Fruit fly (Drosophila melanogaster) Kc167 (cell line): Measurements from ENCODE around the gene Cp15.

ENCODE experiments used
- Myc ChIP-seq: fragments of >200 bp; optimal IDR thresholded peaks from 2 replicates; lab custom pipeline; 2017; ENCODE audit warnings: missing external identifiers
- Sin3A ChIP-seq: fragments of >200 bp; optimal IDR thresholded peaks from 2 replicates; lab custom pipeline; 2018; ENCODE audit warnings: missing external identifiers
- h ChIP-seq: fragments of >200 bp; optimal IDR thresholded peaks from 3 replicates; lab custom pipeline; 2018; ENCODE audit warnings: missing external identifiers
- insv ChIP-seq: fragments of >200 bp; optimal IDR thresholded peaks from 3 replicates; lab custom pipeline; 2018; ENCODE audit warnings: missing external identifiers
- psq ChIP-seq: fragments of >200 bp; optimal IDR thresholded peaks from 2 replicates; lab custom pipeline; 2017; ENCODE audit warnings: missing external identifiers
- ttk ChIP-seq: sonication (Bioruptor generic); optimal IDR thresholded peaks from 2 replicates; lab custom pipeline; 2017; ENCODE audit warnings: missing external identifiers

Gene Cp15

dm6 chr3L:8726317-8726841 is 1.9 kb upstream of the Cp15 start, which contains the start of gene Cp18:
Gene Cp18 (plus strand): TSS chr3L:8726791.
- TF ChIP-seq ttk (lab: Kevin White, UChicago) (no peak), Myc (lab: Kevin White, UChicago) (no peak), insv (lab: Kevin White, UChicago) (no peak), h (lab: Kevin White, UChicago) (no peak), Sin3A (no peak), psq (lab: Kevin White, UChicago) (no peak)

DNA sequence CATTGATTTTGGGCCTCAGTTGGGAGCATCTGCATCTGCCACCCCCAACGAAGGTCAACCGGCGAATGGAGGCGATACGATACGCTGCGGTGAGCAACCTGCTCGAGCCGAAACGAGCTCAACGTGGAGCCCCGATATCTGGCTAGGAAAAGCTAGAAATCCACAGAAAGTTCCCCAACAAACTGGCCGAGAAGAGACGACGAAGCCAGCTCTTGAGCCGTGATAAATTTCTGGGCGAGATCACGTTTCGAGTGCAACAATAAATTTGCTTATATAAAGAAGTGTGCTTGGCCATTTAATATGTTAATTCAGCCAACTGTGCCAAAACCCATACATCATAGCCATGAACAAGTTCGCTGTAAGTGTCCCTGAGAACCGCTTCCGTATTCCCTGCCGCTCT is 1.3 kb downstream of the Cp15 start, which contains the start of gene Cp19:
TSS of gene Cp19 (plus strand) at position 301 of the 400 bp plus-strand sequence.
- TF ChIP-seq h (lab: Kevin White, UChicago) (no peak), psq (lab: Kevin White, UChicago) (no peak), insv (lab: Kevin White, UChicago) (no peak), ttk (lab: Kevin White, UChicago) (no peak), Myc (lab: Kevin White, UChicago) (no peak), Sin3A (no peak)

- no peak for TF ChIP-seq Myc (lab: Kevin White, UChicago)
- no peak for TF ChIP-seq insv (lab: Kevin White, UChicago)
- no peak for TF ChIP-seq h (lab: Kevin White, UChicago)
- TF ChIP-seq Sin3A = no peak
- no peak for TF ChIP-seq psq (lab: Kevin White, UChicago)
- no peak for TF ChIP-seq ttk (lab: Kevin White, UChicago)
These were observed 3.3 kb downstream of the Cp15 start, which contains the start of gene Cp16 for dm6 chr3L:8731494-8731994. Gene Cp16 (plus strand): TSS chr3L:8731944.

DNA sequence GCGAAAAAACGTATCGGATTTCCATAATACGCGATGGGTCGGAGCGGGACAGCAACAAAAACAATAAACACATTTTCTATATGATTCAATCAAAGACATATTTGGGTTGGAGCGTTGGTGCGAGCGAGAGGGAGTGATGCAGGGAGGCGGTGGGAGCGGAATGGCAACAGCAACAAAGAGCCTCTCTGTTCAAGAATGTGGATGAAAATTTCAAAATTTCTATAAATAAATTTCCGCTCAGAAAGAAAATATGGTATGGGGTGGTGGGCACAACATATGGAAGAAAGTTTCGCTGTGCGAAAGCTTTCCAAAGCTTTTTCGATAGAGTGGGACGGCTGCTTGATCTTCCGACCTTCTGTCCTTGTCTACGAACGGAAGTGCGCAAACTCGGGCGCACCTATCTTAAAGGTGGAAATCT is 12.8 kb downstream of the Cp15 start:
- TF ChIP-seq ttk (lab: Kevin White, UChicago) (no peak), psq (lab: Kevin White, UChicago) (no peak), insv (lab: Kevin White, UChicago) (no peak), Sin3A (no peak), Myc (lab: Kevin White, UChicago) (no peak), h (lab: Kevin White, UChicago) (no peak)

DNA sequence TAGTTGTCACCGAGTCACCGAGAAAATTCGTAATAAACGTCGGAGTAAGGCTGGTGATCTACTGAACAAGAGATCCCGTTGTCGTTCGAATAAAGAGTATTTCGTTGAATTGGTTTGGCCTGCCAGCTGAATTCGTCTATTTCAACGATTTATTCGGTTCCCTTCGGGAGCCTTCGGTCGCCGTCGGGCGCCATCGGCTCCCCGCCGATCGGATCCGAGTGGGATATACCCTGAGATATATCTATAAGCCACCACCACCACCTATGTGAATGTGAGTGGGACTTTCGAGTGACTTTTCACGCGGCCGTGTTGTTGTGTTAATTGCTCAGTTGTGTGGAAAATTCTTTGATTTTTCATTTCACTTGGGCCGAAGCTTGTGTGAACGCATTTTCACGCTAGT is 16.9 kb downstream of the Cp15 start, which contains the start of gene Prm:
TSS of gene Prm (minus strand) at position 101 of the 400 bp plus-strand sequence.
- no peak for TF ChIP-seq psq (lab: Kevin White, UChicago)
- no peak for TF ChIP-seq insv (lab: Kevin White, UChicago)
- no peak for TF ChIP-seq Sin3A
- no peak for TF ChIP-seq Myc (lab: Kevin White, UChicago)

DNA sequence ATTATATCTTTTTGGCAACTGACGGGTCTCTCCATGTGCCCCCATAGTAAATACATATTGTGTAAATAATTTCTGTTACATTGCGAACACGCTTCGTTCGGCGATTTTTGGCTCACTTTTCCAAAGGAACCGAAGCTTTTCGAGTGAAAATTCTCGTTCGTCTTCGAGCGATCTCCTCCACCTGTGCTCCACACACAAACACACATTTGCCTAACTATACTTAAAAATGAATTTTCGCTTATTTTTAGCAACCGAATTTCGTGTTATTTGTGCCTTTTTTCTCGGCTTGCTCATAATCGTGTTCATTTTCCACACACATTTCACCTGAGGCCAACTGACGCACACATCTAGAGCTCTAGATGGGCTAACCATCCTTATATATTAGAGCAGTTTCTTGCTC is 18.2 kb downstream of the Cp15 start:
- TF ChIP-seq psq (lab: Kevin White, UChicago) (no peak), insv (lab: Kevin White, UChicago) (no peak), Myc (lab: Kevin White, UChicago) (no peak), ttk (lab: Kevin White, UChicago) (no peak), h (lab: Kevin White, UChicago) (no peak), Sin3A (no peak)

dm6 chr3L:8748323-8748722 is 20.0 kb downstream of the Cp15 start:
- TF ChIP-seq h (lab: Kevin White, UChicago) (no peak), insv (lab: Kevin White, UChicago) (no peak), Myc (lab: Kevin White, UChicago) (no peak), ttk (lab: Kevin White, UChicago) (no peak), psq (lab: Kevin White, UChicago) (no peak), Sin3A (no peak)

dm6 chr3L:8748839-8749238 is 20.6 kb downstream of the Cp15 start:
- TF ChIP-seq insv (lab: Kevin White, UChicago) (no peak), ttk (lab: Kevin White, UChicago) (no peak), Myc (lab: Kevin White, UChicago) (no peak), h (lab: Kevin White, UChicago) (no peak), psq (lab: Kevin White, UChicago) (no peak), Sin3A (no peak)

- TF ChIP-seq h (lab: Kevin White, UChicago) (no peak), Sin3A (no peak), psq (lab: Kevin White, UChicago) (no peak), ttk (lab: Kevin White, UChicago) (no peak), insv (lab: Kevin White, UChicago) (no peak), Myc (lab: Kevin White, UChicago) (no peak)
These were observed 21.7 kb downstream of the Cp15 start, which contains the start of gene CG13306 for dm6 chr3L:8749676-8750654. Gene CG13306 (minus strand): TSS chr3L:8749726.

- TF ChIP-seq h (lab: Kevin White, UChicago) = no peak
- no peak for TF ChIP-seq ttk (lab: Kevin White, UChicago)
- no peak for TF ChIP-seq insv (lab: Kevin White, UChicago)
- TF ChIP-seq Myc (lab: Kevin White, UChicago) = no peak
- no peak for TF ChIP-seq Sin3A
- TF ChIP-seq psq (lab: Kevin White, UChicago) = no peak
These were observed 23.0 kb downstream of the Cp15 start for dm6 chr3L:8751262-8751661.

dm6 chr3L:8753592-8753991 is 25.3 kb downstream of the Cp15 start, which contains the start of gene Fhos:
Gene Fhos (plus strand): TSS chr3L:8753619.
- TF ChIP-seq psq (lab: Kevin White, UChicago) (no peak), Myc (lab: Kevin White, UChicago) (no peak), h (lab: Kevin White, UChicago) (no peak), Sin3A (no peak), insv (lab: Kevin White, UChicago) (no peak), ttk (lab: Kevin White, UChicago) (no peak)
